Fruit fly (Drosophila melanogaster) whole organism, prepupa: Measurements from ENCODE around the gene CG13449.

Experiments used
- CG11294 ChIP-seq: fragments of 200-800 bp; sonication (Bioruptor generic); IDR thresholded peaks from 2 replicates; pipeline ENCODE4 v1.3.6; 2022; ENCODE audit warnings: missing biosample characterization, missing genetic modification characterization
- CG6854 ChIP-seq: fragments of 200-800 bp; sonication (Bioruptor generic); optimal IDR thresholded peaks from 2 replicates; lab custom pipeline; 2017; ENCODE audit warnings: missing biosample characterization, mild to moderate bottlenecking, missing genetic modification characterization
- Hr4 ChIP-seq: fragments of 200-800 bp; sonication (Bioruptor generic); optimal IDR thresholded peaks from 3 replicates; lab custom pipeline; 2016; ENCODE audit warnings: missing biosample characterization, missing genetic modification characterization
- achi ChIP-seq: fragments of 200-800 bp; sonication (Bioruptor generic); optimal IDR thresholded peaks from 3 replicates; lab custom pipeline; 2016; ENCODE audit warnings: missing biosample characterization, missing genetic modification characterization
- net ChIP-seq: fragments of 200-800 bp; sonication (Bioruptor generic); optimal IDR thresholded peaks from 3 replicates; lab custom pipeline; 2016; ENCODE audit warnings: missing biosample characterization, missing genetic modification characterization
- vri ChIP-seq: fragments of 200-800 bp; sonication (Bioruptor generic); optimal IDR thresholded peaks from 3 replicates; lab custom pipeline; 2016; ENCODE audit warnings: missing biosample characterization, mild to moderate bottlenecking, missing genetic modification characterization

DNA sequence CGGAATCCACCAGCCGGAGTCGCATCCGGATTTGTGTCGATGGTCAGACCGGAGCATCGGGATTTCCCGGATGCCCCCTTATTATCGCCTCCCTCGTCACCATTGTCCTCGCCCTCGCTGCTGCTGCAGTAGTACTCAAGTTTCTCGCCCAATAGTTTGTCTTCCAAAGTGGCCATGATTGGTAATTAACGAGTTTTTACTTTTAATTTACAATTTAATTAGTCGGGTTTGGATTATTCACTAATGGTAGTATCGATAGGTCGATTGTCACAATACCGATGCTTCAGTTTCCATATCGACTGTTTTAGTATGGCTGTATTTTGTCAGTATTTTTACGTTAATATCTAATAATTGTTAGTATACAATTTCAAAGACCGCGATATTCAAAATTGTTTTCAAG, 2.5 kb downstream of the CG13449 start, which contains the start of gene CG7650:
- TF ChIP-seq net (no peak), CG6854 (GFP tag; lab: Kevin White, UChicago) (no peak), vri (no peak), CG11294 (GFP tag; lab: Robert Waterston, UW) (no peak), Hr4 (GFP tag; lab: Kevin White, UChicago) (no peak), achi (GFP tag; lab: Kevin White, UChicago) (no peak)
